Worm (Caenorhabditis elegans) whole organism, L2 larva: ENCODE measurements around the gene K09F6.11.
"Not testable (repeated sequence)": the region's sequence is repeated elsewhere in the genome, so short reads cannot be mapped to it uniquely, and the experiment has no call there.

Experiments
- mdl-1 ChIP-seq, 2 experiments: fragments of 150-350 bp in 1 of 2; sonication (generic microtip) in 1 of 2; optimal IDR thresholded peaks; 2 replicates each; lab custom pipeline; 2017; ENCODE audit warnings: missing biosample characterization in 2 of 2, missing genetic modification characterization in 2 of 2
- nhr-11 ChIP-seq: fragments of 150-350 bp; optimal IDR thresholded peaks from 2 replicates; lab custom pipeline; 2014; ENCODE audit warnings: missing biosample characterization, missing genetic modification characterization

- TF ChIP-seq nhr-11 (tag; lab: Kevin White, UChicago); mdl-1 (tag; optimal IDR thresholded peaks at IDR 0.05; lab: Kevin White, UChicago): not testable (repeated sequence)
Measured at ce11 chrII:2254861-2255260, 25.1 kb upstream of the K09F6.11 start, which contains the start of gene K09F6.3.
